Worm (Caenorhabditis elegans) whole organism, L1 larva: ENCODE measurements around the gene mboa-6.

ENCODE experiments used
- C04F5.9 ChIP-seq: sonication (generic microtip); optimal IDR thresholded peaks from 2 replicates; lab custom pipeline; 2016; ENCODE audit warnings: missing genetic modification characterization, missing compliant biosample characterization
- aly-2 ChIP-seq: fragments of 150-350 bp; optimal IDR thresholded peaks from 2 replicates; lab custom pipeline; 2014; ENCODE audit warnings: missing biosample characterization, missing genetic modification characterization
- blmp-1 ChIP-seq: fragments of 150-350 bp; optimal IDR thresholded peaks from 2 replicates; lab custom pipeline; 2014; ENCODE audit warnings: missing biosample characterization, missing genetic modification characterization
- ceh-63 ChIP-seq: fragments of 200-800 bp; sonication (Bioruptor generic); optimal IDR thresholded peaks from 2 replicates; lab custom pipeline; 2018; ENCODE audit warnings: mild to moderate bottlenecking, missing genetic modification characterization, missing compliant biosample characterization
- ceh-8 ChIP-seq: fragments of 200-800 bp; sonication (Bioruptor generic); optimal IDR thresholded peaks from 2 replicates; lab custom pipeline; 2018; ENCODE audit warnings: mild to moderate bottlenecking, missing genetic modification characterization, moderate library complexity, missing compliant biosample characterization
- ceh-82 ChIP-seq, 3 experiments: fragments of 150-350 bp in 1 of 3; sonication (generic microtip) in 2 of 3; optimal IDR thresholded peaks; 2 replicates each; lab custom pipeline; 2014 to 2017; ENCODE audit warnings: missing biosample characterization in 3 of 3, missing genetic modification characterization in 3 of 3
- ceh-88 ChIP-seq: fragments of 200-800 bp; sonication (Bioruptor generic); IDR thresholded peaks from 2 replicates; pipeline ENCODE4 v1.3.6; 2022; ENCODE audit warnings: missing genetic modification characterization, missing compliant biosample characterization
- ceh-90 ChIP-seq: sonication (generic microtip); optimal IDR thresholded peaks from 2 replicates; lab custom pipeline; 2016; ENCODE audit warnings: missing genetic modification characterization, missing compliant biosample characterization
- dsc-1 ChIP-seq: sonication (generic microtip); optimal IDR thresholded peaks from 2 replicates; lab custom pipeline; 2016; ENCODE audit warnings: mild to moderate bottlenecking, missing genetic modification characterization, missing compliant biosample characterization
- efl-1 ChIP-seq, 4 experiments: fragments of 150-350 bp; optimal IDR thresholded peaks in 3 of 4; peaks in 1 of 4; 1 replicate in 1 of 4; 2 replicates in 3 of 4; lab custom pipeline; 2014; ENCODE audit warnings: missing biosample characterization in 2 of 4, missing genetic modification characterization in 2 of 4, missing genetic modification reagents in 2 of 4
- egl-13 ChIP-seq: sonication (generic microtip); optimal IDR thresholded peaks from 2 replicates; lab custom pipeline; 2016; ENCODE audit warnings: missing genotype, missing genetic modification reagents, missing genetic modification characterization, missing compliant biosample characterization
- elt-2 ChIP-seq: sonication (generic microtip); optimal IDR thresholded peaks from 2 replicates; lab custom pipeline; 2016; ENCODE audit warnings: missing genetic modification characterization, mild to moderate bottlenecking, inconsistent platforms, missing compliant biosample characterization, missing genetic modification reagents
- hlh-4 ChIP-seq: sonication (generic microtip); optimal IDR thresholded peaks from 2 replicates; lab custom pipeline; 2016; ENCODE audit warnings: mild to moderate bottlenecking, missing genetic modification characterization, missing compliant biosample characterization
- hpl-2 ChIP-seq: fragments of 150-350 bp; optimal IDR thresholded peaks from 2 replicates; lab custom pipeline; 2014; ENCODE audit warnings: missing biosample characterization, missing genetic modification reagents, missing genetic modification characterization
- irx-1 ChIP-seq: sonication (generic microtip); optimal IDR thresholded peaks from 2 replicates; lab custom pipeline; 2016; ENCODE audit warnings: missing genetic modification characterization, missing compliant biosample characterization
- isw-1 ChIP-seq: fragments of 200-800 bp; sonication (Bioruptor generic); IDR thresholded peaks from 2 replicates; pipeline ENCODE4 v1.3.6; 2022; ENCODE audit warnings: missing genetic modification characterization, missing compliant biosample characterization
- lin-13 ChIP-seq: fragments of 150-350 bp; optimal IDR thresholded peaks from 2 replicates; lab custom pipeline; 2014; ENCODE audit warnings: missing biosample characterization, missing genetic modification reagents, missing genetic modification characterization
- lin-15B ChIP-seq: fragments of 150-350 bp; sonication (generic microtip); optimal IDR thresholded peaks from 3 replicates; lab custom pipeline; 2014; ENCODE audit warnings: missing biosample characterization, missing genetic modification characterization
- lsy-2 ChIP-seq, 2 experiments: fragments of 150-350 bp; optimal IDR thresholded peaks; 2 replicates each; lab custom pipeline; 2014; ENCODE audit warnings: missing biosample characterization in 2 of 2, missing genetic modification characterization in 2 of 2
- mab-9 ChIP-seq: fragments of 200-800 bp; sonication (Bioruptor generic); IDR thresholded peaks from 2 replicates; pipeline ENCODE4 v1.3.6; 2022; ENCODE audit warnings: missing genetic modification reagents, missing genetic modification characterization, missing compliant biosample characterization
- mep-1 ChIP-seq: fragments of 150-350 bp; optimal IDR thresholded peaks from 2 replicates; lab custom pipeline; 2014; ENCODE audit warnings: missing biosample characterization, missing genetic modification characterization
- nhr-11 ChIP-seq: fragments of 150-350 bp; optimal IDR thresholded peaks from 2 replicates; lab custom pipeline; 2014; ENCODE audit warnings: missing biosample characterization, missing genetic modification characterization
- nhr-12 ChIP-seq: sonication (generic microtip); optimal IDR thresholded peaks from 2 replicates; lab custom pipeline; 2017; ENCODE audit warnings: missing biosample characterization, missing genetic modification characterization
- nhr-19 ChIP-seq: fragments of 200-800 bp; sonication (Bioruptor generic); conservative IDR thresholded peaks from 2 replicates; pipeline ENCODE4 v1.3.6; 2022; ENCODE audit warnings: missing genetic modification characterization, missing compliant biosample characterization
- nhr-237 ChIP-seq: fragments of 150-350 bp; optimal IDR thresholded peaks from 2 replicates; lab custom pipeline; 2014; ENCODE audit warnings: missing biosample characterization, missing genetic modification characterization
- nhr-28 ChIP-seq: fragments of 150-350 bp; optimal IDR thresholded peaks from 2 replicates; lab custom pipeline; 2014; ENCODE audit warnings: missing biosample characterization, missing genetic modification characterization
- nhr-71 ChIP-seq: sonication (generic microtip); optimal IDR thresholded peaks from 2 replicates; lab custom pipeline; 2016; ENCODE audit warnings: mild to moderate bottlenecking, missing genetic modification characterization, moderate library complexity, missing compliant biosample characterization
- nhr-76 ChIP-seq: sonication (generic microtip); optimal IDR thresholded peaks from 2 replicates; lab custom pipeline; 2017; ENCODE audit warnings: missing biosample characterization, missing genetic modification characterization
- nhr-77 ChIP-seq: fragments of 150-350 bp; optimal IDR thresholded peaks from 2 replicates; lab custom pipeline; 2014; ENCODE audit warnings: missing biosample characterization, missing genetic modification characterization
- nhr-85 ChIP-seq: sonication (generic microtip); peaks from one replicate; lab custom pipeline; 2016; ENCODE audit warnings: missing genetic modification characterization, inconsistent platforms, missing compliant biosample characterization
- pax-3 ChIP-seq: fragments of 200-800 bp; sonication (Bioruptor generic); optimal IDR thresholded peaks from 2 replicates; lab custom pipeline; 2018; ENCODE audit warnings: mild to moderate bottlenecking, missing genetic modification characterization, moderate library complexity, missing compliant biosample characterization
- skn-1 ChIP-seq: fragments of 150-350 bp; optimal IDR thresholded peaks from 2 replicates; lab custom pipeline; 2014; ENCODE audit warnings: missing biosample characterization, missing genetic modification characterization
- snpc-4 ChIP-seq: fragments of 150-350 bp; optimal IDR thresholded peaks from 2 replicates; lab custom pipeline; 2014; ENCODE audit warnings: missing biosample characterization, missing genetic modification characterization
- snu-23 ChIP-seq: sonication (generic microtip); optimal IDR thresholded peaks from 2 replicates; lab custom pipeline; 2016; ENCODE audit warnings: missing genetic modification characterization, missing compliant biosample characterization
- sptf-1 ChIP-seq: fragments of 150-350 bp; optimal IDR thresholded peaks from 2 replicates; lab custom pipeline; 2014; ENCODE audit warnings: missing biosample characterization, missing genetic modification characterization
- tlp-1 ChIP-seq: fragments of 150-350 bp; optimal IDR thresholded peaks from 2 replicates; lab custom pipeline; 2014; ENCODE audit warnings: missing biosample characterization, missing genetic modification characterization
- unc-130 ChIP-seq: fragments of 150-350 bp; optimal IDR thresholded peaks from 2 replicates; lab custom pipeline; 2017; ENCODE audit warnings: missing biosample characterization, missing genetic modification characterization, inconsistent platforms
- unc-30 ChIP-seq: sonication (generic microtip); optimal IDR thresholded peaks from 2 replicates; lab custom pipeline; 2017; ENCODE audit warnings: missing biosample characterization, missing genetic modification characterization
- unc-62 ChIP-seq: fragments of 150-350 bp; optimal IDR thresholded peaks from 2 replicates; lab custom pipeline; 2014; ENCODE audit warnings: missing biosample characterization, missing genetic modification reagents, missing genetic modification characterization
- unc-86 ChIP-seq: sonication (generic microtip); optimal IDR thresholded peaks from 2 replicates; lab custom pipeline; 2016; ENCODE audit warnings: missing genetic modification characterization, missing compliant biosample characterization
- unc-98 ChIP-seq: fragments of 200-800 bp; sonication (Bioruptor generic); IDR thresholded peaks from 2 replicates; pipeline ENCODE4 v1.3.6; 2022; ENCODE audit warnings: missing genetic modification characterization, missing compliant biosample characterization
- xbp-1 ChIP-seq: sonication (generic microtip); optimal IDR thresholded peaks from 2 replicates; lab custom pipeline; 2016; ENCODE audit warnings: missing genetic modification characterization, missing compliant biosample characterization
- zag-1 ChIP-seq: fragments of 150-350 bp; optimal IDR thresholded peaks from 2 replicates; lab custom pipeline; 2014; ENCODE audit warnings: missing biosample characterization, missing genetic modification characterization
- ztf-11 ChIP-seq, 2 experiments: sonication (generic microtip); optimal IDR thresholded peaks; 2 replicates each; lab custom pipeline; 2016 to 2017; ENCODE audit warnings: missing genetic modification characterization in 2 of 2, missing biosample characterization in 1 of 2, missing compliant biosample characterization in 1 of 2

The mboa-6 gene

DNA sequence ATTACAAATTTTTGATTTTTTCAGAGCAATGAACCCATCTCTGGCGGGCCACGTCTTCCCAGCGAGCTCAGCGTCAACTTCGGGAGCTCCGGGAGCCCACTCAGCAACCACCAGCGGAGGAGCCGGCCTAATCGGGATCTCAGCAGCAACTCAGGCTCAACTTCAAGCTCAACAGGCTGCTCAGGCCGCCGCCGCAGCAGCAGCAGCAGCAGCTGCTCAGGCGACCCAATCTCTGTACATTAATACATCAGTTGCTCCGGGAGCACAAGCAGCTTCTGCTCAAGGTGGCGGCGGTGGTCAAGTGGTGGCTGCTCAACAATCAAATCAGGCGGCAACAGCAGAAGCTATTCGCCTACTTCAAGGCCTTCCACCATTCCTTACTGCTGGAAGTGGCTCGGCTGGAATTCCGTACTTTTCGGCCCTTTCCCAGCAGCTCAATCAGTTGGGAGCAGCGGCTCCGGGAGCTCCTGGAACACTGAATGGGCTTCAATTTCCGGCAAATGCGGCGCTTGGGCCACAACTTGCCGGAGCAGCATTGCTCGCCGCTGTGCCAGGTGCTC is 31.0 kb downstream of the mboa-6 start:
- no peak for TF ChIP-seq lin-13
- peak; percentile 55 for TF ChIP-seq nhr-85 (tag; lab: Kevin White, UChicago)
- no peak for TF ChIP-seq efl-1 (optimal IDR thresholded peaks at IDR 0.05; lab: Kevin White, UChicago)
- peak in 1 of 2 experiments; percentile 87 for TF ChIP-seq efl-1 (GFP tag; optimal IDR thresholded peaks at IDR 0.05 in 1 of 2; lab: Kevin White, UChicago)
- TF ChIP-seq irx-1 = no peak
- peak; percentile 12 for TF ChIP-seq ceh-8 (GFP tag; lab: Kevin White, UChicago)
- no peak for TF ChIP-seq ceh-82 (tag; optimal IDR thresholded peaks at IDR 0.05; lab: Kevin White, UChicago)
- TF ChIP-seq unc-62 = no peak

- peak; percentile 52 for TF ChIP-seq lin-13
- TF ChIP-seq nhr-85 (tag; lab: Kevin White, UChicago) = peak; percentile 20
- TF ChIP-seq pax-3 (tag; lab: Kevin White, UChicago) = no peak
- TF ChIP-seq lsy-2 (tag; optimal IDR thresholded peaks at IDR 0.05; lab: Kevin White, UChicago) = peak in 1 of 2 experiments; percentile 55
Measured at ce11 chrIII:1928741-1929499, 32.8 kb downstream of the mboa-6 start.

- TF ChIP-seq sptf-1 (tag; lab: Kevin White, UChicago) (no peak), nhr-71 (tag; lab: Kevin White, UChicago) (no peak), unc-86 (tag; lab: Kevin White, UChicago) (no peak), egl-13 (tag; lab: Kevin White, UChicago) (no peak), nhr-28 (tag; lab: Kevin White, UChicago) (no peak), snpc-4 (tag; lab: Kevin White, UChicago) (no peak), nhr-12 (tag; lab: Kevin White, UChicago) (no peak), lsy-2 (tag; optimal IDR thresholded peaks at IDR 0.05; lab: Kevin White, UChicago) (peak in 1 of 2 experiments; percentile 55), mab-9 (no peak), aly-2 (tag; lab: Kevin White, UChicago) (no peak), ceh-82 (tag; optimal IDR thresholded peaks at IDR 0.05; lab: Kevin White, UChicago) (no peak), hlh-4 (no peak), lin-13 (peak; percentile 48), nhr-76 (tag; lab: Kevin White, UChicago) (no peak), nhr-11 (tag; lab: Kevin White, UChicago) (no peak)
Measured at ce11 chrIII:1927230-1927629, 34.5 kb downstream of the mboa-6 start.

ce11 chrIII:1926456-1926855 is 35.3 kb downstream of the mboa-6 start:
- peak; percentile 78 for TF ChIP-seq isw-1 (GFP tag; lab: Robert Waterston, UW)
- TF ChIP-seq lin-15B (tag; lab: Kevin White, UChicago) = no peak
- peak; percentile 85 for TF ChIP-seq pax-3 (tag; lab: Kevin White, UChicago)
- peak; percentile 71 for TF ChIP-seq elt-2 (tag; lab: Kevin White, UChicago)
- TF ChIP-seq ceh-90 (tag; lab: Kevin White, UChicago) = no peak
- TF ChIP-seq ceh-88 (GFP tag; lab: Robert Waterston, UW) = peak; percentile 70
- TF ChIP-seq unc-130 = peak; percentile 82
- TF ChIP-seq tlp-1 (tag; lab: Kevin White, UChicago) = no peak
- TF ChIP-seq nhr-19 = peak; percentile 97
- peak; percentile 100 for TF ChIP-seq nhr-85 (tag; lab: Kevin White, UChicago)
- TF ChIP-seq hpl-2 (GFP tag; lab: Kevin White, UChicago) = peak; percentile 87
- TF ChIP-seq lin-13 = peak; percentile 88
- no peak for TF ChIP-seq C04F5.9 (tag; lab: Kevin White, UChicago)
- TF ChIP-seq ceh-63 = no peak
- TF ChIP-seq sptf-1 (tag; lab: Kevin White, UChicago) = no peak
- TF ChIP-seq unc-30 (tag; lab: Kevin White, UChicago) = no peak
- peak; percentile 96 for TF ChIP-seq blmp-1 (tag; lab: Kevin White, UChicago)
- TF ChIP-seq dsc-1 (tag; lab: Kevin White, UChicago) = peak; percentile 83
- peak; percentile 92 for TF ChIP-seq xbp-1 (tag; lab: Kevin White, UChicago)
- TF ChIP-seq unc-98 (GFP tag; lab: Robert Waterston, UW) = peak; percentile 54; the same call in 1 of the 2 replicates
- peak; percentile 96 for TF ChIP-seq skn-1
- TF ChIP-seq snu-23 (GFP tag; lab: Kevin White, UChicago) = peak; percentile 92
- no peak for TF ChIP-seq hlh-4
- TF ChIP-seq nhr-237 = peak; percentile 48
- TF ChIP-seq nhr-77 (tag; lab: Kevin White, UChicago) = peak; percentile 69
- TF ChIP-seq aly-2 (tag; lab: Kevin White, UChicago) = no peak
- TF ChIP-seq mep-1 = peak; percentile 48
- TF ChIP-seq egl-13 (tag; lab: Kevin White, UChicago) = peak; percentile 87
- peak; percentile 25 for TF ChIP-seq zag-1 (tag; lab: Kevin White, UChicago)
- TF ChIP-seq ztf-11 (tag; optimal IDR thresholded peaks at IDR 0.05; lab: Kevin White, UChicago) = peak in 1 of 2 experiments; percentile 87
- peak; percentile 84 for TF ChIP-seq irx-1
- peak; percentile 85 to 91 (median 87) for TF ChIP-seq ceh-82 (tag; optimal IDR thresholded peaks at IDR 0.05; lab: Kevin White, UChicago)
